Fruit fly (Drosophila melanogaster) whole organism, embryonic: ENCODE data around the gene LpR2.

ENCODE experiments used
- ATbp ChIP-seq: fragments of 200-800 bp; sonication (Bioruptor generic); optimal IDR thresholded peaks from 2 replicates; lab custom pipeline; 2017; ENCODE audit warnings: missing biosample characterization, mild to moderate bottlenecking, missing genetic modification characterization, missing genetic modification reagents
- Aef1 ChIP-seq: fragments of 200-800 bp; sonication (Bioruptor generic); IDR thresholded peaks from 3 replicates; pipeline ENCODE4 v1.3.6; 2022; ENCODE audit warnings: missing biosample characterization, missing genetic modification characterization
- B-H2 ChIP-seq: fragments of 200-800 bp; sonication (Bioruptor generic); optimal IDR thresholded peaks from 2 replicates; lab custom pipeline; 2018; ENCODE audit warnings: missing biosample characterization, mild to moderate bottlenecking, missing genetic modification characterization
- CG12391 ChIP-seq: fragments of 200-800 bp; sonication (Bioruptor generic); optimal IDR thresholded peaks from 3 replicates; lab custom pipeline; 2018; ENCODE audit warnings: missing biosample characterization, mild to moderate bottlenecking, missing genetic modification characterization, moderate library complexity
- CG12659 ChIP-seq: fragments of 200-800 bp; sonication (Bioruptor generic); optimal IDR thresholded peaks from 3 replicates; lab custom pipeline; 2017; ENCODE audit warnings: mild to moderate bottlenecking, missing biosample characterization, missing genetic modification reagents, missing genetic modification characterization
- CG13424 ChIP-seq: fragments of 200-800 bp; sonication (Bioruptor generic); optimal IDR thresholded peaks from 2 replicates; lab custom pipeline; 2019; ENCODE audit warnings: missing biosample characterization, mild to moderate bottlenecking, missing genetic modification characterization, moderate library complexity
- CG14860 ChIP-seq: fragments of 200-800 bp; sonication (Bioruptor generic); IDR thresholded peaks from 3 replicates; pipeline ENCODE4 v1.3.6; 2022; ENCODE audit warnings: missing biosample characterization, missing genetic modification characterization; ENCODE audit not compliant: partially characterized antibody
- CG15011 ChIP-seq: fragments of 200-800 bp; sonication (Bioruptor generic); optimal IDR thresholded peaks from 3 replicates; lab custom pipeline; 2018; ENCODE audit warnings: missing biosample characterization, mild to moderate bottlenecking, missing genetic modification characterization
- CG17328 ChIP-seq: fragments of 200-800 bp; sonication (Bioruptor generic); IDR thresholded peaks from 2 replicates; pipeline ENCODE4 v1.3.6; 2022; ENCODE audit warnings: missing biosample characterization, missing genetic modification characterization
- CG18764 ChIP-seq: fragments of 200-800 bp; sonication (Bioruptor generic); optimal IDR thresholded peaks from 3 replicates; lab custom pipeline; 2016; ENCODE audit warnings: missing biosample characterization, missing genetic modification characterization
- CG3163 ChIP-seq: fragments of 200-800 bp; sonication (Bioruptor generic); optimal IDR thresholded peaks from 3 replicates; lab custom pipeline; 2016; ENCODE audit warnings: missing biosample characterization, missing genetic modification characterization
- CG34376 ChIP-seq: fragments of 200-800 bp; sonication (Bioruptor generic); optimal IDR thresholded peaks from 2 replicates; lab custom pipeline; 2018; ENCODE audit warnings: missing biosample characterization, mild to moderate bottlenecking, missing genetic modification characterization
- CG6683 ChIP-seq: fragments of 200-800 bp; sonication (Bioruptor generic); optimal IDR thresholded peaks from 2 replicates; lab custom pipeline; 2017; ENCODE audit warnings: missing biosample characterization, mild to moderate bottlenecking, missing genetic modification characterization, missing genetic modification reagents
- CG6854 ChIP-seq: fragments of 200-800 bp; sonication (Bioruptor generic); optimal IDR thresholded peaks from 3 replicates; lab custom pipeline; 2017; ENCODE audit warnings: missing biosample characterization, mild to moderate bottlenecking, missing genetic modification characterization
- CG7372 ChIP-seq: fragments of 200-800 bp; sonication (Bioruptor generic); IDR thresholded peaks from 2 replicates; pipeline ENCODE4 v1.3.6; 2022; ENCODE audit warnings: missing biosample characterization, missing genetic modification characterization
- CG7928 ChIP-seq: fragments of 200-800 bp; sonication (Bioruptor generic); optimal IDR thresholded peaks from 2 replicates; lab custom pipeline; 2017; ENCODE audit warnings: missing biosample characterization, mild to moderate bottlenecking, missing genetic modification characterization
- CG8924 ChIP-seq: fragments of 200-800 bp; optimal IDR thresholded peaks from 3 replicates; lab custom pipeline; 2019; ENCODE audit warnings: missing biosample characterization, mild to moderate bottlenecking, missing genetic modification characterization, moderate library complexity
- Elba2 ChIP-seq: fragments of 200-800 bp; sonication (Bioruptor generic); optimal IDR thresholded peaks from 3 replicates; lab custom pipeline; 2016; ENCODE audit warnings: missing biosample characterization, missing genetic modification characterization
- Fer1 ChIP-seq: fragments of 200-800 bp; sonication (Bioruptor generic); optimal IDR thresholded peaks from 2 replicates; lab custom pipeline; 2017; ENCODE audit warnings: missing biosample characterization, mild to moderate bottlenecking, missing genetic modification characterization
- Fer3 ChIP-seq: fragments of 200-800 bp; sonication (Bioruptor generic); optimal IDR thresholded peaks from 2 replicates; lab custom pipeline; 2018; ENCODE audit warnings: missing biosample characterization, mild to moderate bottlenecking, missing genetic modification characterization, moderate library complexity
- HHEX ChIP-seq: fragments of 200-800 bp; sonication (Bioruptor generic); optimal IDR thresholded peaks from 3 replicates; lab custom pipeline; 2017; ENCODE audit warnings: missing biosample characterization, mild to moderate bottlenecking, missing genetic modification characterization, missing genetic modification reagents
- Hsf ChIP-seq: fragments of 200-800 bp; sonication (Bioruptor generic); optimal IDR thresholded peaks from 3 replicates; lab custom pipeline; 2016; ENCODE audit warnings: missing biosample characterization, missing genetic modification characterization
- Nf-YC ChIP-seq: fragments of 200-800 bp; optimal IDR thresholded peaks from 3 replicates; lab custom pipeline; 2019; ENCODE audit warnings: missing biosample characterization, mild to moderate bottlenecking, missing genetic modification characterization, moderate library complexity
- Oaz ChIP-seq: fragments of 200-800 bp; sonication (Bioruptor generic); IDR thresholded peaks from 2 replicates; pipeline ENCODE4 v1.3.6; 2022; ENCODE audit warnings: missing biosample characterization, missing genetic modification characterization
- Trl ChIP-seq, 3 experiments: fragments of >200 bp in 2 of 3; fragments of 200-800 bp in 1 of 3; sonication (Bioruptor generic) in 1 of 3; optimal IDR thresholded peaks; 2 replicates in 1 of 3; 3 replicates in 2 of 3; lab custom pipeline; 2016 to 2017; ENCODE audit warnings: missing biosample characterization in 1 of 3, missing genetic modification characterization in 1 of 3
- amos ChIP-seq: fragments of 200-800 bp; sonication (Bioruptor generic); IDR thresholded peaks from 2 replicates; pipeline ENCODE4 v1.3.6; 2022; ENCODE audit warnings: missing biosample characterization, missing genetic modification characterization; ENCODE audit not compliant: partially characterized antibody
- bbx ChIP-seq: fragments of 200-800 bp; sonication (Bioruptor generic); IDR thresholded peaks from 2 replicates; pipeline ENCODE4 v1.3.6; 2022; ENCODE audit warnings: missing biosample characterization, missing genetic modification characterization; ENCODE audit not compliant: partially characterized antibody
- chinmo ChIP-seq: fragments of 200-800 bp; sonication (Bioruptor generic); IDR thresholded peaks from 4 replicates; pipeline ENCODE4 v1.3.6; 2022; ENCODE audit warnings: missing biosample characterization, missing genetic modification characterization; ENCODE audit not compliant: partially characterized antibody
- cwo ChIP-seq: fragments of 200-800 bp; sonication (Bioruptor generic); optimal IDR thresholded peaks from 3 replicates; lab custom pipeline; 2017; ENCODE audit warnings: missing biosample characterization, missing genetic modification characterization, mild to moderate bottlenecking, moderate library complexity, missing genetic modification reagents
- dan ChIP-seq: fragments of 200-800 bp; sonication (Bioruptor generic); IDR thresholded peaks from 2 replicates; pipeline ENCODE4 v1.3.6; 2022; ENCODE audit warnings: missing biosample characterization, missing genetic modification characterization
- dmrt99B ChIP-seq: fragments of 200-800 bp; sonication (Bioruptor generic); optimal IDR thresholded peaks from 2 replicates; lab custom pipeline; 2018; ENCODE audit warnings: missing biosample characterization, mild to moderate bottlenecking, missing genetic modification characterization, moderate library complexity
- hth ChIP-seq: fragments of >200 bp; optimal IDR thresholded peaks from 2 replicates; lab custom pipeline; 2017; ENCODE audit warnings: inconsistent platforms
- knrl ChIP-seq: fragments of 200-800 bp; sonication (Bioruptor generic); IDR thresholded peaks from 3 replicates; pipeline ENCODE4 v1.3.6; 2022; ENCODE audit warnings: missing biosample characterization, missing genetic modification characterization; ENCODE audit not compliant: partially characterized antibody
- pfk ChIP-seq: fragments of 200-800 bp; sonication (Bioruptor generic); optimal IDR thresholded peaks from 2 replicates; lab custom pipeline; 2018; ENCODE audit warnings: missing biosample characterization, mild to moderate bottlenecking, missing genetic modification characterization, moderate library complexity
- pzg ChIP-seq: fragments of 200-800 bp; sonication (Bioruptor generic); optimal IDR thresholded peaks from 3 replicates; lab custom pipeline; 2018; ENCODE audit warnings: missing biosample characterization, mild to moderate bottlenecking, missing genetic modification characterization, moderate library complexity
- sd ChIP-seq: fragments of 200-800 bp; sonication (Bioruptor generic); optimal IDR thresholded peaks from 3 replicates; lab custom pipeline; 2018; ENCODE audit warnings: missing biosample characterization, mild to moderate bottlenecking, missing genetic modification characterization, moderate library complexity
- sens ChIP-seq: fragments of 200-800 bp; sonication (Bioruptor generic); peaks from one replicate; lab custom pipeline; 2016; ENCODE audit warnings: missing biosample characterization, missing genetic modification characterization
- sens-2 ChIP-seq: fragments of 200-800 bp; sonication (Bioruptor generic); IDR thresholded peaks from 2 replicates; pipeline ENCODE4 v1.3.6; 2022; ENCODE audit warnings: missing biosample characterization, missing genetic modification characterization
- shn ChIP-seq: fragments of 200-800 bp; sonication (Bioruptor generic); optimal IDR thresholded peaks from 3 replicates; lab custom pipeline; 2016; ENCODE audit warnings: missing biosample characterization, missing genetic modification characterization
- sisA ChIP-seq: fragments of 200-800 bp; sonication (Bioruptor generic); IDR thresholded peaks from 2 replicates; pipeline ENCODE4 v1.3.6; 2022; ENCODE audit warnings: missing biosample characterization, missing genetic modification characterization
- sqz ChIP-seq: fragments of 200-800 bp; sonication (Bioruptor generic); optimal IDR thresholded peaks from 3 replicates; lab custom pipeline; 2018; ENCODE audit warnings: missing biosample characterization, mild to moderate bottlenecking, missing genetic modification characterization
- sr ChIP-seq: fragments of 200-800 bp; sonication (Bioruptor generic); IDR thresholded peaks from 3 replicates; pipeline ENCODE4 v1.3.6; 2022; ENCODE audit warnings: missing biosample characterization, missing genetic modification characterization
- tap ChIP-seq: fragments of 200-800 bp; optimal IDR thresholded peaks from 3 replicates; lab custom pipeline; 2019; ENCODE audit warnings: missing biosample characterization, mild to moderate bottlenecking, missing genetic modification characterization, moderate library complexity
- tup ChIP-seq: fragments of 200-800 bp; sonication (Bioruptor generic); optimal IDR thresholded peaks from 2 replicates; lab custom pipeline; 2016; ENCODE audit warnings: missing biosample characterization, mild to moderate bottlenecking, missing genetic modification characterization, moderate library complexity

The LpR2 gene

dm6 chr3R:25737735-25738371, 2.4 kb downstream of the LpR2 start (continued):
- TF ChIP-seq pzg (GFP tag; lab: Kevin White, UChicago), result no peak
- peak; percentile 86 for TF ChIP-seq HHEX
- no peak for TF ChIP-seq knrl
- no peak for TF ChIP-seq bbx (GFP tag; lab: Robert Waterston, UW)

dm6 chr3R:25735801-25736068, 4.5 kb downstream of the LpR2 start:
- peak; percentile 4 for TF ChIP-seq Nf-YC (tag; lab: Kevin White, UChicago)
- TF ChIP-seq Fer3 (tag; lab: Kevin White, UChicago), result no peak
- TF ChIP-seq Trl (optimal IDR thresholded peaks at IDR 0.05; lab: Kevin White, UChicago), result peak in 1 of 2 experiments; percentile 46
- TF ChIP-seq Trl (GFP tag; optimal IDR thresholded peaks at IDR 0.05; lab: Kevin White, UChicago), result no peak
- TF ChIP-seq B-H2 (GFP tag; lab: Kevin White, UChicago), result peak; percentile 12
- TF ChIP-seq chinmo (GFP tag; lab: Robert Waterston, UW), result peak; percentile 78; the same call in 1 of the 4 replicates

- TF ChIP-seq CG13424 (no peak), CG14860 (no peak), sr (GFP tag; lab: Robert Waterston, UW) (no peak), CG12659 (GFP tag; lab: Kevin White, UChicago) (no peak), sisA (GFP tag; lab: Robert Waterston, UW) (no peak), CG3163 (GFP tag; lab: Kevin White, UChicago) (peak; percentile 87), CG34376 (GFP tag; lab: Kevin White, UChicago) (peak; percentile 33), CG8924 (tag; lab: Kevin White, UChicago) (no peak), amos (GFP tag; lab: Robert Waterston, UW) (no peak), shn (GFP tag; lab: Kevin White, UChicago) (no peak), sqz (peak; percentile 47), Oaz (no peak), ATbp (GFP tag; lab: Kevin White, UChicago) (no peak), CG17328 (no peak), Trl (optimal IDR thresholded peaks at IDR 0.05; lab: Kevin White, UChicago) (peak; percentile 33 to 76), Trl (GFP tag; optimal IDR thresholded peaks at IDR 0.05; lab: Kevin White, UChicago) (no peak), CG18764 (GFP tag; lab: Kevin White, UChicago) (no peak), cwo (GFP tag; lab: Kevin White, UChicago) (no peak), tup (no peak), dan (GFP tag; lab: Robert Waterston, UW) (no peak), CG12391 (no peak), sens (GFP tag; lab: Kevin White, UChicago) (peak; percentile 52), CG15011 (GFP tag; lab: Kevin White, UChicago) (no peak), hth (no peak), Elba2 (GFP tag; lab: Kevin White, UChicago) (no peak), Hsf (no peak), CG7928 (GFP tag; lab: Kevin White, UChicago) (no peak), CG7372 (GFP tag; lab: Robert Waterston, UW) (no peak), Fer1 (GFP tag; lab: Kevin White, UChicago) (no peak), sens-2 (GFP tag; lab: Robert Waterston, UW) (no peak), CG6854 (GFP tag; lab: Kevin White, UChicago) (no peak), dmrt99B (tag; lab: Kevin White, UChicago) (no peak), tap (no peak), pfk (no peak), sd (tag; lab: Kevin White, UChicago) (peak; percentile 73), CG6683 (GFP tag; lab: Kevin White, UChicago) (no peak), Aef1 (GFP tag; lab: Robert Waterston, UW) (no peak)
Measured at dm6 chr3R:25734967-25735800, 5.1 kb downstream of the LpR2 start.
